Fruit fly (Drosophila melanogaster) whole organism, embryonic: Measurements from ENCODE around the gene CG12814.

Experiments used
- CG11696 ChIP-seq: fragments of 200-800 bp; sonication (Bioruptor generic); IDR thresholded peaks from 2 replicates; pipeline ENCODE4 v1.3.6; 2022; ENCODE audit warnings: missing biosample characterization, missing genetic modification characterization
- CG12155 ChIP-seq: fragments of 200-800 bp; sonication (Bioruptor generic); optimal IDR thresholded peaks from 3 replicates; lab custom pipeline; 2016; ENCODE audit warnings: missing biosample characterization, missing genetic modification characterization
- CG16813 ChIP-seq: fragments of 200-800 bp; sonication (Bioruptor generic); IDR thresholded peaks from 3 replicates; pipeline ENCODE4 v1.3.6; 2022; ENCODE audit warnings: missing biosample characterization, missing genetic modification characterization; ENCODE audit not compliant: partially characterized antibody
- CG17385 ChIP-seq: fragments of 200-800 bp; sonication (Bioruptor generic); optimal IDR thresholded peaks from 3 replicates; lab custom pipeline; 2018; ENCODE audit warnings: missing biosample characterization, mild to moderate bottlenecking, missing genetic modification characterization
- CG18262 ChIP-seq: fragments of 200-800 bp; optimal IDR thresholded peaks from 3 replicates; lab custom pipeline; 2019; ENCODE audit warnings: missing biosample characterization, mild to moderate bottlenecking, missing genetic modification characterization, moderate library complexity
- CG2120 ChIP-seq: fragments of 200-800 bp; sonication (Bioruptor generic); optimal IDR thresholded peaks from 3 replicates; lab custom pipeline; 2016; ENCODE audit warnings: missing biosample characterization, missing genetic modification characterization
- CG31388 ChIP-seq: fragments of 200-800 bp; sonication (Bioruptor generic); optimal IDR thresholded peaks from 2 replicates; lab custom pipeline; 2016; ENCODE audit warnings: missing biosample characterization, missing genetic modification characterization
- CG33213 ChIP-seq: fragments of 200-800 bp; sonication (Bioruptor generic); optimal IDR thresholded peaks from 3 replicates; lab custom pipeline; 2016; ENCODE audit warnings: missing biosample characterization, missing genetic modification characterization
- CG3407 ChIP-seq: fragments of 200-800 bp; sonication (Bioruptor generic); optimal IDR thresholded peaks from 2 replicates; lab custom pipeline; 2018; ENCODE audit warnings: missing biosample characterization, mild to moderate bottlenecking, missing genetic modification characterization
- CG3995 ChIP-seq: fragments of 200-800 bp; sonication (Bioruptor generic); optimal IDR thresholded peaks from 3 replicates; lab custom pipeline; 2016; ENCODE audit warnings: missing biosample characterization, missing genetic modification characterization
- CG6175 ChIP-seq: fragments of 200-800 bp; sonication (Bioruptor generic); IDR thresholded peaks from 3 replicates; pipeline ENCODE4 v1.3.6; 2022; ENCODE audit warnings: missing biosample characterization, missing genetic modification characterization
- CG6813 ChIP-seq: fragments of 200-800 bp; sonication (Bioruptor generic); optimal IDR thresholded peaks from 2 replicates; lab custom pipeline; 2017; ENCODE audit warnings: missing biosample characterization, missing genetic modification characterization, mild to moderate bottlenecking, moderate library complexity, missing genetic modification reagents
- CG8765 ChIP-seq: fragments of 200-800 bp; sonication (Bioruptor generic); IDR thresholded peaks from 2 replicates; pipeline ENCODE4 v1.3.6; 2022; ENCODE audit warnings: missing biosample characterization, missing genetic modification characterization
- CG9215 ChIP-seq: fragments of 200-800 bp; sonication (Bioruptor generic); IDR thresholded peaks from 2 replicates; pipeline ENCODE4 v1.3.6; 2022; ENCODE audit warnings: missing biosample characterization, missing genetic modification characterization
- CG9437 ChIP-seq: fragments of 200-800 bp; sonication (Bioruptor generic); optimal IDR thresholded peaks from 2 replicates; lab custom pipeline; 2018; ENCODE audit warnings: missing biosample characterization, mild to moderate bottlenecking, missing genetic modification characterization
- Dp ChIP-seq: fragments of 200-800 bp; sonication (Bioruptor generic); optimal IDR thresholded peaks from 2 replicates; lab custom pipeline; 2018; ENCODE audit warnings: missing biosample characterization, mild to moderate bottlenecking, missing genetic modification characterization, moderate library complexity
- Elba2 ChIP-seq: fragments of 200-800 bp; sonication (Bioruptor generic); optimal IDR thresholded peaks from 3 replicates; lab custom pipeline; 2016; ENCODE audit warnings: missing biosample characterization, missing genetic modification characterization
- Ets65A ChIP-seq: fragments of 200-800 bp; sonication (Bioruptor generic); peaks from one replicate; lab custom pipeline; 2016; ENCODE audit warnings: missing biosample characterization, missing genetic modification characterization
- Gug ChIP-seq: fragments of 200-800 bp; sonication (Bioruptor generic); IDR thresholded peaks from 4 replicates; pipeline ENCODE4 v1.3.6; 2022; ENCODE audit warnings: missing biosample characterization, missing genetic modification characterization
- H15 ChIP-seq: fragments of 200-800 bp; sonication (Bioruptor generic); IDR thresholded peaks from 3 replicates; pipeline ENCODE4 v1.3.6; 2022; ENCODE audit warnings: missing biosample characterization, missing genetic modification characterization
- HLH54F ChIP-seq: fragments of 200-800 bp; sonication (Bioruptor generic); optimal IDR thresholded peaks from 3 replicates; lab custom pipeline; 2016; ENCODE audit warnings: missing biosample characterization, missing genetic modification characterization
- Hr51 ChIP-seq, 2 experiments: fragments of 200-800 bp; sonication (Bioruptor generic); optimal IDR thresholded peaks; 2 replicates in 1 of 2; 3 replicates in 1 of 2; lab custom pipeline; 2016 to 2018; ENCODE audit warnings: missing biosample characterization in 2 of 2, missing genetic modification characterization in 2 of 2, mild to moderate bottlenecking in 1 of 2, moderate library complexity in 1 of 2
- Max ChIP-seq: fragments of 200-800 bp; sonication (Bioruptor generic); optimal IDR thresholded peaks from 2 replicates; lab custom pipeline; 2016; ENCODE audit warnings: missing biosample characterization, mild to moderate bottlenecking, missing genetic modification characterization
- Med ChIP-seq: fragments of 200-800 bp; sonication (Bioruptor generic); peaks from one replicate; lab custom pipeline; 2016; ENCODE audit warnings: missing biosample characterization, missing genetic modification characterization, mild to moderate bottlenecking, inconsistent platforms, moderate library complexity
- Optix ChIP-seq: fragments of 200-800 bp; sonication (Bioruptor generic); IDR thresholded peaks from 3 replicates; pipeline ENCODE4 v1.3.6; 2022; ENCODE audit warnings: missing biosample characterization, missing genetic modification characterization
- Spps ChIP-seq: fragments of 200-800 bp; sonication (Bioruptor generic); optimal IDR thresholded peaks from 2 replicates; lab custom pipeline; 2018; ENCODE audit warnings: missing biosample characterization, mild to moderate bottlenecking, missing genetic modification characterization
- ab ChIP-seq: fragments of 200-800 bp; sonication (Bioruptor generic); optimal IDR thresholded peaks from 2 replicates; lab custom pipeline; 2016; ENCODE audit warnings: missing biosample characterization, missing genetic modification characterization
- abd-A ChIP-seq: fragments of 200-800 bp; sonication (Bioruptor generic); optimal IDR thresholded peaks from 3 replicates; lab custom pipeline; 2019; ENCODE audit warnings: missing biosample characterization, mild to moderate bottlenecking, missing genetic modification characterization, moderate library complexity
- bowl ChIP-seq: fragments of 200-800 bp; sonication (Bioruptor generic); IDR thresholded peaks from 2 replicates; pipeline ENCODE4 v1.3.6; 2022; ENCODE audit warnings: missing biosample characterization, missing genetic modification characterization
- crc ChIP-seq: fragments of 200-800 bp; sonication (Bioruptor generic); optimal IDR thresholded peaks from 2 replicates; lab custom pipeline; 2016; ENCODE audit warnings: missing biosample characterization, missing genetic modification characterization
- croc ChIP-seq: fragments of 200-800 bp; sonication (Bioruptor generic); conservative IDR thresholded peaks from 3 replicates; pipeline ENCODE4 v1.3.6; 2022; ENCODE audit warnings: missing biosample characterization, missing genetic modification characterization
- dmrt11E ChIP-seq: fragments of 200-800 bp; sonication (Bioruptor generic); optimal IDR thresholded peaks from 3 replicates; lab custom pipeline; 2018; ENCODE audit warnings: missing biosample characterization, mild to moderate bottlenecking, missing genetic modification characterization, moderate library complexity
- emc ChIP-seq: fragments of 200-800 bp; sonication (Bioruptor generic); optimal IDR thresholded peaks from 2 replicates; lab custom pipeline; 2016; ENCODE audit warnings: missing biosample characterization, missing genetic modification characterization
- eve ChIP-seq, 2 experiments: fragments of >200 bp; optimal IDR thresholded peaks; 2 replicates each; lab custom pipeline; 2017; ENCODE audit warnings: missing biosample characterization in 2 of 2, missing genetic modification characterization in 2 of 2
- gcm ChIP-seq: fragments of 200-800 bp; sonication (Bioruptor generic); optimal IDR thresholded peaks from 2 replicates; lab custom pipeline; 2019; ENCODE audit warnings: missing biosample characterization, mild to moderate bottlenecking, missing genetic modification characterization, moderate library complexity
- gsb-n ChIP-seq: fragments of 200-800 bp; sonication (Bioruptor generic); optimal IDR thresholded peaks from 3 replicates; lab custom pipeline; 2018; ENCODE audit warnings: missing biosample characterization, mild to moderate bottlenecking, missing genetic modification characterization
- ind ChIP-seq: fragments of 200-800 bp; sonication (Bioruptor generic); optimal IDR thresholded peaks from 3 replicates; lab custom pipeline; 2016; ENCODE audit warnings: missing biosample characterization, missing genetic modification characterization
- kay ChIP-seq: fragments of 200-800 bp; sonication (Bioruptor generic); optimal IDR thresholded peaks from 2 replicates; lab custom pipeline; 2016; ENCODE audit warnings: missing biosample characterization, missing genetic modification characterization
- lilli ChIP-seq: fragments of 200-800 bp; sonication (Bioruptor generic); optimal IDR thresholded peaks from 3 replicates; lab custom pipeline; 2016; ENCODE audit warnings: missing biosample characterization, missing genetic modification characterization
- lola ChIP-seq, 3 experiments: fragments of >200 bp in 2 of 3; fragments of 200-800 bp in 1 of 3; sonication (Bioruptor generic) in 1 of 3; optimal IDR thresholded peaks; 2 replicates each; lab custom pipeline; 2017 to 2019; ENCODE audit warnings: missing biosample characterization in 3 of 3, missing genetic modification characterization in 3 of 3, mild to moderate bottlenecking in 1 of 3, moderate library complexity in 1 of 3
- mirr ChIP-seq: fragments of 200-800 bp; sonication (Bioruptor generic); optimal IDR thresholded peaks from 3 replicates; lab custom pipeline; 2018; ENCODE audit warnings: missing biosample characterization, mild to moderate bottlenecking, missing genetic modification characterization
- mld ChIP-seq: fragments of 200-800 bp; sonication (Bioruptor generic); IDR thresholded peaks from 3 replicates; pipeline ENCODE4 v1.3.6; 2022; ENCODE audit warnings: missing biosample characterization, missing genetic modification characterization; ENCODE audit not compliant: partially characterized antibody
- odd ChIP-seq: fragments of 200-800 bp; sonication (Bioruptor generic); optimal IDR thresholded peaks from 2 replicates; lab custom pipeline; 2017; ENCODE audit warnings: missing biosample characterization, mild to moderate bottlenecking, missing genetic modification characterization
- ro ChIP-seq: fragments of 200-800 bp; sonication (Bioruptor generic); IDR thresholded peaks from 2 replicates; pipeline ENCODE4 v1.3.6; 2022; ENCODE audit warnings: missing biosample characterization, missing genetic modification characterization
- seq ChIP-seq: fragments of 200-800 bp; sonication (Bioruptor generic); IDR thresholded peaks from 2 replicates; pipeline ENCODE4 v1.3.6; 2022; ENCODE audit warnings: missing biosample characterization, missing genetic modification characterization
- ssp ChIP-seq: fragments of 200-800 bp; sonication (Bioruptor generic); IDR thresholded peaks from 2 replicates; pipeline ENCODE4 v1.3.6; 2022; ENCODE audit warnings: missing biosample characterization, missing genetic modification characterization
- tgo ChIP-seq: fragments of 200-800 bp; sonication (Bioruptor generic); IDR thresholded peaks from 3 replicates; pipeline ENCODE4 v1.3.6; 2022; ENCODE audit warnings: missing biosample characterization, missing genetic modification characterization
- tin ChIP-seq: fragments of 200-800 bp; sonication (Bioruptor generic); optimal IDR thresholded peaks from 3 replicates; lab custom pipeline; 2016; ENCODE audit warnings: missing biosample characterization, missing genetic modification characterization
- tll ChIP-seq, 2 experiments: fragments of 200-800 bp in 1 of 2; fragments of >200 bp in 1 of 2; sonication (Bioruptor generic) in 1 of 2; optimal IDR thresholded peaks; 2 replicates each; lab custom pipeline; 2017 to 2019; ENCODE audit warnings: missing biosample characterization in 2 of 2, missing genetic modification characterization in 2 of 2, mild to moderate bottlenecking in 1 of 2, moderate library complexity in 1 of 2
- toy ChIP-seq: fragments of 200-800 bp; sonication (Bioruptor generic); IDR thresholded peaks from 2 replicates; pipeline ENCODE4 v1.3.6; 2022; ENCODE audit warnings: missing biosample characterization, missing genetic modification characterization
- vvl ChIP-seq: fragments of 200-800 bp; sonication (Bioruptor generic); IDR thresholded peaks from 2 replicates; pipeline ENCODE4 v1.3.6; 2022; ENCODE audit warnings: missing biosample characterization, missing genetic modification characterization

CG12814 gene

DNA sequence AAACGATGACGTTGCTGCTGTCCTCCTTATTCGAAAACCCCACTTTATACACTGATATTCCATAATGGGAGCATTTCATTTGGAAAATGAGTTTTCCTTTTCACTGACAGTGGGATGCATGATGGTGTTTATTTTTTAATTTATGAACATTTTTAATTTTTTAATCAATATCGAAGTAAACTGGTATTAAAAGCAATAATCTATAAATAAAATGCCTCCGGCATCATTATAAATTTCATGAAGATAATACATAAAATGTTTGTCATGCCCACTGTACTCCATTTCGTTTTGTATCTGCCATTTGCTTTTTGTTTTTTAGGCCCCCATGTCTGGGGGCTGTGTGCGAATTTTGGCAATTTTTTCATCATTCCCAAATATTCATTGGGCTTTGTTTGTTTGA lies 59.3 kb downstream of the CG12814 start (continued):
- TF ChIP-seq emc (no peak), bowl (GFP tag; lab: Robert Waterston, UW) (no peak), mirr (no peak), vvl (GFP tag; lab: Robert Waterston, UW) (peak; percentile 81), seq (GFP tag; lab: Robert Waterston, UW) (peak; percentile 34; the same call in 1 of the 2 replicates), Max (GFP tag; lab: Kevin White, UChicago) (peak; percentile 32), H15 (GFP tag; lab: Robert Waterston, UW) (peak; percentile 59; the same call in 1 of the 3 replicates), mld (no peak), eve (GFP tag; optimal IDR thresholded peaks at IDR 0.05; lab: Kevin White, UChicago) (peak in 1 of 2 experiments; percentile 65), tll (GFP tag; optimal IDR thresholded peaks at IDR 0.05; lab: Kevin White, UChicago) (no peak), Spps (tag; lab: Kevin White, UChicago) (no peak), Gug (peak; percentile 14; the same call in 1 of the 4 replicates), tin (GFP tag; lab: Kevin White, UChicago) (peak; percentile 34), abd-A (tag; lab: Kevin White, UChicago) (peak; percentile 56), HLH54F (GFP tag; lab: Kevin White, UChicago) (peak; percentile 2), CG6813 (GFP tag; lab: Kevin White, UChicago) (peak; percentile 46), crc (GFP tag; lab: Kevin White, UChicago) (no peak), lola (GFP tag; optimal IDR thresholded peaks at IDR 0.05; lab: Kevin White, UChicago) (peak in 1 of 3 experiments; percentile 24), ssp (GFP tag; lab: Robert Waterston, UW) (no peak; the same call in 1 of the 2 replicates), Med (peak; percentile 90), tgo (GFP tag; lab: Robert Waterston, UW) (peak; percentile 67; the same call in 2 of the 3 replicates), CG11696 (GFP tag; lab: Robert Waterston, UW) (0 out of 2 replicates have a peak, but pooled peaks have one; percentile 33), Hr51 (GFP tag; optimal IDR thresholded peaks at IDR 0.05; lab: Kevin White, UChicago) (peak in 1 of 2 experiments; percentile 77), CG2120 (GFP tag; lab: Kevin White, UChicago) (peak; percentile 81), CG3995 (GFP tag; lab: Kevin White, UChicago) (no peak), CG16813 (GFP tag; lab: Robert Waterston, UW) (no peak), CG6175 (GFP tag; lab: Robert Waterston, UW) (0 out of 3 replicates have a peak, but pooled peaks have one; percentile 11), CG12155 (GFP tag; lab: Kevin White, UChicago) (peak; percentile 47), Dp (GFP tag; lab: Kevin White, UChicago) (no peak), gsb-n (tag; lab: Kevin White, UChicago) (no peak), kay (GFP tag; lab: Kevin White, UChicago) (no peak), gcm (GFP tag; lab: Kevin White, UChicago) (peak; percentile 31), CG33213 (GFP tag; lab: Kevin White, UChicago) (no peak), Ets65A (GFP tag; lab: Kevin White, UChicago) (no peak), CG3407 (no peak), lilli (GFP tag; lab: Kevin White, UChicago) (peak; percentile 51), ind (GFP tag; lab: Kevin White, UChicago) (peak; percentile 48), CG8765 (GFP tag; lab: Robert Waterston, UW) (0 out of 2 replicates have a peak, but pooled peaks have one; percentile 14), CG31388 (GFP tag; lab: Kevin White, UChicago) (no peak), Elba2 (no peak), odd (GFP tag; lab: Kevin White, UChicago) (no peak), dmrt11E (peak; percentile 36), CG17385 (GFP tag; lab: Kevin White, UChicago) (peak; percentile 67), Optix (no peak), ro (GFP tag; lab: Robert Waterston, UW) (no peak), CG9215 (GFP tag; lab: Robert Waterston, UW) (no peak; the same call in 1 of the 2 replicates), CG18262 (peak; percentile 59), croc (GFP tag; lab: Robert Waterston, UW) (peak; percentile 23; the same call in 1 of the 3 replicates), toy (GFP tag; lab: Robert Waterston, UW) (no peak), ab (GFP tag; lab: Kevin White, UChicago) (no peak), CG9437 (GFP tag; lab: Kevin White, UChicago) (peak; percentile 29)
